Worm (Caenorhabditis elegans): Measurements from ENCODE around the gene srsy-1.
A peak's percentile ranks its signal among the peaks of the same experiment; 100 is the strongest.

Gene srsy-1

DNA sequence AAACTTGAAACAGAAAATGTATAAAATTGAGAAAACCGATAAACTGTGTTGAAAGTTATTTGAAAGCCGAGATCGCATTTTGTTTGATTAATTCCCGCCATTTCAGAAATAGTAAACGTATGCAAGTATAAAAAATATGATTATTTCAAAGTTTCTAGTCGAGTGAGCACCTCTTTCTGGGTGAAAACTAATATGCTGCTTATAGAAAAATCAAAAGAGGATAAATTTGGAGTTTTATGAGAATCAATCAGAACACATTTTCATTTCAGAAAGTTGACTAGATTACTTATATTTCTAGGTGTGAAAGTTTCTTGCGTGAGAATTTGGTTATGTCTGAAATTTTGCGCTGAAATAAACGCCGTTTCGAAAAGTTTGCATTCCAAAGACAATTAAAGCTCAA, 41.7 kb downstream of the srsy-1 start, which contains the start of gene srb-13:
TSS of gene srb-13 (minus strand) at position 101 of the 400 bp plus-strand sequence.
- TF ChIP-seq mep-1 (tag; optimal IDR thresholded peaks at IDR 0.05) (no peak), ceh-44 (GFP tag; IDR thresholded peaks at IDR 0.05) (no peak), ceh-62 (tag; optimal IDR thresholded peaks at IDR 0.05) (no peak), Y5F2A.4 (GFP tag; optimal IDR thresholded peaks at IDR 0.05) (no peak), F44E2.7 (GFP tag; IDR thresholded peaks at IDR 0.05) (no peak), nhr-111 (GFP tag; optimal IDR thresholded peaks at IDR 0.05) (no peak), madf-9 (GFP tag; conservative IDR thresholded peaks at IDR 0.05) (no peak), Y75B8A.6 (GFP tag; IDR thresholded peaks at IDR 0.05) (no peak), ztf-7 (tag; optimal IDR thresholded peaks at IDR 0.05) (no peak), lin-13 (GFP tag; optimal IDR thresholded peaks at IDR 0.05) (no peak)

DNA sequence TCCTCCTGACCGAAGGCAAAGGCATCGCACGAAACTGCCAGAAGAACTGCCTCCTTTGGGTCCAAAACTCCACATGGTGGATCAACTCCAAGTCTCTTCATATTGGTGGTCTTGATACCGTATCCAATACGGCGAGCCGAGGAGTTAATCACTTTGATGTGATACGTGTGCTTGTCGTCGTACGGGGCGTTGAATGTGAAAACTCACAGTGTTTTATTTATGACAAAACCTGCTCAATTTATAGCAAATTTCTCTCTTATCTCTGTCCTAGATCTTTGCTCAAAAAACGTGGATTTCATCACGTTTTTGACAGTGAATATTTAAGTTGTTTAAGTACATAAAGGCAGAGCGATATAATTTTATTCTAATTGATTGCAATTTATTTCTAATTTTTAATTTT, 42.9 kb downstream of the srsy-1 start, which contains the start of gene F58A6.9:
TSS of gene F58A6.9 (minus strand) at position 101 of the 400 bp plus-strand sequence.
- 0 out of 2 replicates have a peak, but pooled peaks have one; percentile 34 for TF ChIP-seq F26F4.8 (GFP tag; conservative IDR thresholded peaks at IDR 0.05)

DNA sequence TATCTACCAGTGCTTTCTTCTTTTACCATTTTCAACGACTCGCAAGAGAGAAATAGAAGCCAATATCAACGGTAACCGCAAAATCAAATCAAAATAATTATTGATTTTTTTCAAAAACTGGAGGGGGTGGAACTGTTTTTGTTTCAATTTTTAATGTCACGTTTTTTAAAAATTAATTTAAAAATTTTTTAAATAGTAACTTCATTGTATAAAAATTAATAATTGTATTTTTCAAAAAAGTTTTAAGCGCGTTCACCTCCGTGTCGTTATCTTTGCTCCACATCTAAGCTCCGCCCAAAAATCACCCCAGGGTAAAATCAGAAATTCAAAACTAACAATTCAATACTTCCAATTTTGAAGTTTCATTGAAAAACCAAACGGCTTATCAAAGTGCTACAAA, 45.3 kb downstream of the srsy-1 start, which contains the start of gene C27D6.11:
TSS of gene C27D6.11 (minus strand) at position 101 of the 400 bp plus-strand sequence.
- TF ChIP-seq lin-39 (tag; optimal IDR thresholded peaks at IDR 0.05) = no peak
- no peak for TF ChIP-seq zip-11 (GFP tag; IDR thresholded peaks at IDR 0.05)
- TF ChIP-seq mxl-2 (GFP tag; conservative IDR thresholded peaks at IDR 0.05) = no peak
- TF ChIP-seq nhr-10 (tag; optimal IDR thresholded peaks at IDR 0.05) = no peak
- no peak for TF ChIP-seq Y105C5A.15 (GFP tag; IDR thresholded peaks at IDR 0.05)
- TF ChIP-seq spr-1 (tag; optimal IDR thresholded peaks at IDR 0.05) = no peak
- no peak for TF ChIP-seq nhr-25 (tag; optimal IDR thresholded peaks at IDR 0.05; ENCODE audit: borderline replicate concordance, insufficient read depth)
- TF ChIP-seq ceh-28 (tag; optimal IDR thresholded peaks at IDR 0.05) = no peak
- no peak for TF ChIP-seq Y75B8A.6 (GFP tag; IDR thresholded peaks at IDR 0.05)
- TF ChIP-seq unc-130 (GFP tag; optimal IDR thresholded peaks at IDR 0.05) = no peak
- no peak for TF ChIP-seq F26F4.8 (GFP tag; conservative IDR thresholded peaks at IDR 0.05)
- no peak for TF ChIP-seq hlh-30 (tag; optimal IDR thresholded peaks at IDR 0.05; ENCODE audit: insufficient read depth)
- no peak for TF ChIP-seq madf-5 (GFP tag; IDR thresholded peaks at IDR 0.05)

DNA sequence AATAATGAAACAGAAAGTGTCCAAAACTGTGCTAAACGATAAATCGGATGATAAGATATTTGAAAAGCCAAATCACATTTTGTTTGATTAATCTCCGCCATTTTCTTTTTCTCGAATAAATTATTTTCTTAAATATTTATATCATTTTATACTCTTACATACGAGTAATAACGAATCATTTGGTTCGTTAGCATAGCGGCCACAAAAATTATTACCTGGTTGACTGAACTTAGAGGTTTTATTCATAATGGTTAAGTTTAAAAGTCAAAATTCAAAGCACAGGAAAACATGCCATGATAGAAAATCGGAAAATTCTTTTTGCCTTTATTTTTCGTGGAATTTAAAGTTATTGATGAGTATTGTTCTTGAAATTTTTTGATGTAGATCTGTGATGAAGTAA, 47.5 kb downstream of the srsy-1 start, which contains the start of gene srb-5:
TSS of gene srb-5 (minus strand) at position 101 of the 400 bp plus-strand sequence.
- no peak for TF ChIP-seq nhr-48 (tag; optimal IDR thresholded peaks at IDR 0.05)
- TF ChIP-seq zfp-3 (GFP tag; conservative IDR thresholded peaks at IDR 0.05) = no peak

DNA sequence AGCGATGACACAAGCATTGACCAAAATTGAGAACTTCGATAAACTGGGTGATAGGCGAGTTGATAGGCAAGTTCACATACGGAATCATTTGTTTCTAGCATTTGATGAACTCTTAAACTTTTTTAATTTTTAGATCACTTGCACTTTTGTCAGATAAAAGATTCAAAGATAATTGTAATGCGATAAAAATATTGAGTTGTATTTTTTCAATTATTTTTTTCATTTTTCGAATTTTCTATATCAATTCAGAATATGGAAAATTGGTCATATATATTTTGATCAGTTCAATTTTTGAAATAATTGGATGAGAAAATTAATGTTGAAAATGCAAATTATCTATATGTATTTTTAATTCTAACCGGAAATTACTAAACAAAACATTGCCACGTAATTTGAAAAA, 50.9 kb downstream of the srsy-1 start, which contains the start of gene srb-3:
TSS of gene srb-3 (minus strand) at position 101 of the 400 bp plus-strand sequence.
- TF ChIP-seq R02D3.7 (tag; optimal IDR thresholded peaks at IDR 0.05) (no peak), Y105C5A.15 (GFP tag; IDR thresholded peaks at IDR 0.05) (no peak), dmd-6 (GFP tag; IDR thresholded peaks at IDR 0.05) (no peak), ztf-11 (tag; optimal IDR thresholded peaks at IDR 0.05) (no peak), lin-1 (GFP tag; IDR thresholded peaks at IDR 0.05) (no peak), nhr-48 (tag; optimal IDR thresholded peaks at IDR 0.05) (no peak), madf-9 (GFP tag; conservative IDR thresholded peaks at IDR 0.05) (no peak), fkh-10 (GFP tag; optimal IDR thresholded peaks at IDR 0.05) (no peak), dve-1 (tag; optimal IDR thresholded peaks at IDR 0.05; ENCODE audit: insufficient read depth) (no peak), saeg-2 (GFP tag; IDR thresholded peaks at IDR 0.05) (no peak), ces-1 (GFP tag; optimal IDR thresholded peaks at IDR 0.05) (no peak), nhr-76 (tag; optimal IDR thresholded peaks at IDR 0.05) (no peak)
